Fruit fly (Drosophila melanogaster) whole organism, embryonic: ENCODE data around the gene CG12974.
A peak's percentile ranks its signal among the peaks of the same experiment; 100 is the strongest.

Source experiments
- Bgb ChIP-seq: fragments of 200-800 bp; sonication (Bioruptor generic); IDR thresholded peaks from 2 replicates; pipeline ENCODE4 v1.3.6; 2022; ENCODE audit warnings: missing biosample characterization, missing genetic modification characterization; ENCODE audit not compliant: partially characterized antibody
- CG10274 ChIP-seq: fragments of 200-800 bp; sonication (Bioruptor generic); optimal IDR thresholded peaks from 3 replicates; lab custom pipeline; 2017; ENCODE audit warnings: missing biosample characterization, mild to moderate bottlenecking, missing genetic modification characterization
- CG10979 ChIP-seq: fragments of 200-800 bp; sonication (Bioruptor generic); optimal IDR thresholded peaks from 2 replicates; lab custom pipeline; 2018; ENCODE audit warnings: missing biosample characterization, mild to moderate bottlenecking, missing genetic modification characterization, moderate library complexity
- CG12769 ChIP-seq: fragments of 200-800 bp; sonication (Bioruptor generic); optimal IDR thresholded peaks from 2 replicates; lab custom pipeline; 2019; ENCODE audit warnings: missing biosample characterization, mild to moderate bottlenecking, missing genetic modification characterization, moderate library complexity
- CG13424 ChIP-seq: fragments of 200-800 bp; sonication (Bioruptor generic); optimal IDR thresholded peaks from 2 replicates; lab custom pipeline; 2019; ENCODE audit warnings: missing biosample characterization, mild to moderate bottlenecking, missing genetic modification characterization, moderate library complexity
- CG14014 ChIP-seq: fragments of 200-800 bp; sonication (Bioruptor generic); IDR thresholded peaks from 2 replicates; pipeline ENCODE4 v1.3.6; 2022; ENCODE audit warnings: missing biosample characterization, missing genetic modification characterization
- CG18599 ChIP-seq: fragments of 200-800 bp; sonication (Bioruptor generic); optimal IDR thresholded peaks from 3 replicates; lab custom pipeline; 2017; ENCODE audit warnings: missing biosample characterization, missing genetic modification characterization, mild to moderate bottlenecking, moderate library complexity, missing genetic modification reagents
- CG18764 ChIP-seq: fragments of 200-800 bp; sonication (Bioruptor generic); optimal IDR thresholded peaks from 3 replicates; lab custom pipeline; 2016; ENCODE audit warnings: missing biosample characterization, missing genetic modification characterization
- CG2120 ChIP-seq: fragments of 200-800 bp; sonication (Bioruptor generic); optimal IDR thresholded peaks from 3 replicates; lab custom pipeline; 2016; ENCODE audit warnings: missing biosample characterization, missing genetic modification characterization
- CG30403 ChIP-seq: fragments of 200-800 bp; sonication (Bioruptor generic); optimal IDR thresholded peaks from 3 replicates; lab custom pipeline; 2016; ENCODE audit warnings: missing biosample characterization, missing genetic modification characterization
- CG3281 ChIP-seq: fragments of 200-800 bp; sonication (Bioruptor generic); optimal IDR thresholded peaks from 3 replicates; lab custom pipeline; 2017; ENCODE audit warnings: missing biosample characterization, mild to moderate bottlenecking, missing genetic modification characterization
- CG7839 ChIP-seq: fragments of 200-800 bp; sonication (Bioruptor generic); optimal IDR thresholded peaks from 3 replicates; lab custom pipeline; 2018; ENCODE audit warnings: missing biosample characterization, mild to moderate bottlenecking, missing genetic modification characterization, moderate library complexity
- CG7963 ChIP-seq: fragments of 200-800 bp; sonication (Bioruptor generic); IDR thresholded peaks from 3 replicates; pipeline ENCODE4 v1.3.6; 2022; ENCODE audit warnings: missing biosample characterization, missing genetic modification characterization; ENCODE audit not compliant: partially characterized antibody
- CG8290 ChIP-seq, 3 experiments: fragments of 200-800 bp; sonication (Bioruptor generic); optimal IDR thresholded peaks; 2 replicates each; lab custom pipeline; 2016 to 2019; ENCODE audit warnings: missing biosample characterization in 3 of 3, missing genetic modification characterization in 3 of 3, mild to moderate bottlenecking in 2 of 3, moderate library complexity in 1 of 3
- CG9817 ChIP-seq: fragments of 200-800 bp; sonication (Bioruptor generic); optimal IDR thresholded peaks from 2 replicates; lab custom pipeline; 2018; ENCODE audit warnings: missing biosample characterization, mild to moderate bottlenecking, missing genetic modification characterization, moderate library complexity
- CoRest ChIP-seq: fragments of 200-800 bp; sonication (Bioruptor generic); optimal IDR thresholded peaks from 3 replicates; lab custom pipeline; 2018; ENCODE audit warnings: missing biosample characterization, mild to moderate bottlenecking, missing genetic modification characterization, moderate library complexity
- D19B ChIP-seq: fragments of 200-800 bp; sonication (Bioruptor generic); optimal IDR thresholded peaks from 2 replicates; lab custom pipeline; 2017; ENCODE audit warnings: missing biosample characterization, mild to moderate bottlenecking, missing genetic modification characterization
- Ets65A ChIP-seq: fragments of 200-800 bp; sonication (Bioruptor generic); peaks from one replicate; lab custom pipeline; 2016; ENCODE audit warnings: missing biosample characterization, missing genetic modification characterization
- Fer3 ChIP-seq: fragments of 200-800 bp; sonication (Bioruptor generic); optimal IDR thresholded peaks from 2 replicates; lab custom pipeline; 2018; ENCODE audit warnings: missing biosample characterization, mild to moderate bottlenecking, missing genetic modification characterization, moderate library complexity
- Gug ChIP-seq: fragments of 200-800 bp; sonication (Bioruptor generic); IDR thresholded peaks from 4 replicates; pipeline ENCODE4 v1.3.6; 2022; ENCODE audit warnings: missing biosample characterization, missing genetic modification characterization
- HLH4C ChIP-seq: fragments of 200-800 bp; sonication (Bioruptor generic); IDR thresholded peaks from 3 replicates; pipeline ENCODE4 v1.3.6; 2022; ENCODE audit warnings: missing biosample characterization, missing genetic modification characterization; ENCODE audit not compliant: partially characterized antibody
- HLH54F ChIP-seq: fragments of 200-800 bp; sonication (Bioruptor generic); optimal IDR thresholded peaks from 3 replicates; lab custom pipeline; 2016; ENCODE audit warnings: missing biosample characterization, missing genetic modification characterization
- Hsf ChIP-seq: fragments of 200-800 bp; sonication (Bioruptor generic); optimal IDR thresholded peaks from 3 replicates; lab custom pipeline; 2016; ENCODE audit warnings: missing biosample characterization, missing genetic modification characterization
- Jarid2 ChIP-seq: fragments of 200-800 bp; sonication (Bioruptor generic); optimal IDR thresholded peaks from 3 replicates; lab custom pipeline; 2017; ENCODE audit warnings: mild to moderate bottlenecking, missing biosample characterization, missing genetic modification reagents, missing genetic modification characterization
- Med ChIP-seq: fragments of 200-800 bp; sonication (Bioruptor generic); peaks from one replicate; lab custom pipeline; 2016; ENCODE audit warnings: missing biosample characterization, missing genetic modification characterization, mild to moderate bottlenecking, inconsistent platforms, moderate library complexity
- Meics ChIP-seq: fragments of 200-800 bp; sonication (Bioruptor generic); optimal IDR thresholded peaks from 2 replicates; lab custom pipeline; 2017; ENCODE audit warnings: missing biosample characterization, mild to moderate bottlenecking, missing genetic modification characterization
- Myb ChIP-seq: fragments of 200-800 bp; sonication (Bioruptor generic); optimal IDR thresholded peaks from 2 replicates; lab custom pipeline; 2016; ENCODE audit warnings: missing biosample characterization, missing genetic modification characterization
- Opbp ChIP-seq: fragments of 200-800 bp; sonication (Bioruptor generic); IDR thresholded peaks from 3 replicates; pipeline ENCODE4 v1.3.6; 2022; ENCODE audit warnings: missing biosample characterization, missing genetic modification characterization; ENCODE audit not compliant: partially characterized antibody
- Scr ChIP-seq: fragments of 200-800 bp; sonication (Bioruptor generic); IDR thresholded peaks from 2 replicates; pipeline ENCODE4 v1.3.6; 2022; ENCODE audit warnings: missing biosample characterization, missing genetic modification characterization; ENCODE audit not compliant: partially characterized antibody
- Sox102F ChIP-seq: fragments of 200-800 bp; sonication (Bioruptor generic); optimal IDR thresholded peaks from 2 replicates; lab custom pipeline; 2018; ENCODE audit warnings: missing biosample characterization, mild to moderate bottlenecking, missing genetic modification characterization, moderate library complexity
- bbx ChIP-seq: fragments of 200-800 bp; sonication (Bioruptor generic); IDR thresholded peaks from 2 replicates; pipeline ENCODE4 v1.3.6; 2022; ENCODE audit warnings: missing biosample characterization, missing genetic modification characterization; ENCODE audit not compliant: partially characterized antibody
- fru ChIP-seq: fragments of >200 bp; optimal IDR thresholded peaks from 2 replicates; lab custom pipeline; 2017
- fu2 ChIP-seq: fragments of 200-800 bp; sonication (Bioruptor generic); optimal IDR thresholded peaks from 2 replicates; lab custom pipeline; 2016; ENCODE audit warnings: missing biosample characterization, missing genetic modification characterization
- gem ChIP-seq: fragments of 200-800 bp; sonication (Bioruptor generic); optimal IDR thresholded peaks from 2 replicates; lab custom pipeline; 2019; ENCODE audit warnings: missing biosample characterization, mild to moderate bottlenecking, missing genetic modification characterization, moderate library complexity
- jigr1 ChIP-seq: fragments of 200-800 bp; sonication (Bioruptor generic); IDR thresholded peaks from 3 replicates; pipeline ENCODE4 v1.3.6; 2022; ENCODE audit warnings: missing biosample characterization, missing genetic modification characterization
- kay ChIP-seq: fragments of 200-800 bp; sonication (Bioruptor generic); optimal IDR thresholded peaks from 2 replicates; lab custom pipeline; 2016; ENCODE audit warnings: missing biosample characterization, missing genetic modification characterization
- lab ChIP-seq: fragments of 200-800 bp; sonication (Bioruptor generic); optimal IDR thresholded peaks from 3 replicates; lab custom pipeline; 2017; ENCODE audit warnings: missing biosample characterization, missing genetic modification characterization, mild to moderate bottlenecking, moderate library complexity, missing genetic modification reagents
- lilli ChIP-seq: fragments of 200-800 bp; sonication (Bioruptor generic); optimal IDR thresholded peaks from 3 replicates; lab custom pipeline; 2016; ENCODE audit warnings: missing biosample characterization, missing genetic modification characterization
- lola ChIP-seq, 3 experiments: fragments of >200 bp in 2 of 3; fragments of 200-800 bp in 1 of 3; sonication (Bioruptor generic) in 1 of 3; optimal IDR thresholded peaks; 2 replicates each; lab custom pipeline; 2017 to 2019; ENCODE audit warnings: missing biosample characterization in 3 of 3, missing genetic modification characterization in 3 of 3, mild to moderate bottlenecking in 1 of 3, moderate library complexity in 1 of 3
- nerfin-2 ChIP-seq: fragments of 200-800 bp; sonication (Bioruptor generic); IDR thresholded peaks from 2 replicates; pipeline ENCODE4 v1.3.6; 2022; ENCODE audit warnings: missing biosample characterization, missing genetic modification characterization; ENCODE audit not compliant: partially characterized antibody
- org-1 ChIP-seq: fragments of 200-800 bp; sonication (Bioruptor generic); optimal IDR thresholded peaks from 2 replicates; lab custom pipeline; 2017; ENCODE audit warnings: missing biosample characterization, missing genetic modification characterization
- row ChIP-seq: fragments of 200-800 bp; sonication (Bioruptor generic); IDR thresholded peaks from 3 replicates; pipeline ENCODE4 v1.3.6; 2022; ENCODE audit warnings: missing biosample characterization, missing genetic modification characterization
- sob ChIP-seq: fragments of 200-800 bp; sonication (Bioruptor generic); IDR thresholded peaks from 2 replicates; pipeline ENCODE4 v1.3.6; 2022; ENCODE audit warnings: missing biosample characterization, missing genetic modification characterization
- tna ChIP-seq: fragments of 200-800 bp; sonication (Bioruptor generic); IDR thresholded peaks from 2 replicates; pipeline ENCODE4 v1.3.6; 2022; ENCODE audit warnings: missing biosample characterization, missing genetic modification characterization; ENCODE audit not compliant: partially characterized antibody
- unpg ChIP-seq: fragments of 200-800 bp; sonication (Bioruptor generic); optimal IDR thresholded peaks from 3 replicates; lab custom pipeline; 2018; ENCODE audit warnings: missing biosample characterization, mild to moderate bottlenecking, missing genetic modification characterization, moderate library complexity
- usp ChIP-seq: fragments of >200 bp; optimal IDR thresholded peaks from 2 replicates; lab custom pipeline; 2017; ENCODE audit warnings: missing biosample characterization, missing genetic modification characterization

CG12974 gene

dm6 chr3L:21242958-21243357 is 42.8 kb downstream of the CG12974 start:
- TF ChIP-seq kay (no peak), Scr (GFP tag; lab: Robert Waterston, UW) (0 out of 2 replicates have a peak, but pooled peaks have one; percentile 16), HLH4C (GFP tag; lab: Robert Waterston, UW) (peak; percentile 65), CG14014 (GFP tag; lab: Robert Waterston, UW) (no peak), tna (GFP tag; lab: Robert Waterston, UW) (peak; percentile 55; the same call in 1 of the 2 replicates), Opbp (0 out of 3 replicates have a peak, but pooled peaks have one; percentile 25), Myb (no peak), bbx (GFP tag; lab: Robert Waterston, UW) (peak; percentile 34), nerfin-2 (GFP tag; lab: Robert Waterston, UW) (peak; percentile 33; the same call in 1 of the 2 replicates), CG7963 (GFP tag; lab: Robert Waterston, UW) (0 out of 3 replicates have a peak, but pooled peaks have one; percentile 38), Ets65A (GFP tag; lab: Kevin White, UChicago) (peak; percentile 93), Med (peak; percentile 10), Bgb (GFP tag; lab: Robert Waterston, UW) (peak; percentile 38; the same call in 1 of the 2 replicates)

dm6 chr3L:21241447-21241983 is 44.2 kb downstream of the CG12974 start:
- TF ChIP-seq CG10979 = no peak
- peak; percentile 4 for TF ChIP-seq CG9817 (tag; lab: Kevin White, UChicago)
- no peak for TF ChIP-seq fu2 (GFP tag; lab: Kevin White, UChicago)
- TF ChIP-seq kay = no peak
- TF ChIP-seq unpg (GFP tag; lab: Kevin White, UChicago) = peak; percentile 9
- no peak for TF ChIP-seq lola (GFP tag; optimal IDR thresholded peaks at IDR 0.05; lab: Kevin White, UChicago)
- TF ChIP-seq CG12769 (tag; lab: Kevin White, UChicago) = peak; percentile 47
- TF ChIP-seq CG8290 (GFP tag; optimal IDR thresholded peaks at IDR 0.05; lab: Kevin White, UChicago) = no peak
- peak in 1 of 2 experiments; percentile 22 for TF ChIP-seq CG8290 (tag; optimal IDR thresholded peaks at IDR 0.05; lab: Kevin White, UChicago)
- TF ChIP-seq CG18764 (GFP tag; lab: Kevin White, UChicago) = no peak
- no peak for TF ChIP-seq fru (lab: Kevin White, UChicago)
- peak; percentile 11 for TF ChIP-seq CoRest (tag; lab: Kevin White, UChicago)
- TF ChIP-seq lab = peak; percentile 13
- peak; percentile 20 for TF ChIP-seq CG10274 (GFP tag; lab: Kevin White, UChicago)
- no peak for TF ChIP-seq usp (GFP tag; lab: Kevin White, UChicago)
- peak; percentile 25 for TF ChIP-seq Meics (GFP tag; lab: Kevin White, UChicago)
- TF ChIP-seq CG18599 (GFP tag; lab: Kevin White, UChicago) = peak; percentile 28
- peak; percentile 1 for TF ChIP-seq Sox102F (GFP tag; lab: Kevin White, UChicago)
- peak; percentile 29 for TF ChIP-seq CG13424 (tag; lab: Kevin White, UChicago)
- TF ChIP-seq Hsf (GFP tag; lab: Kevin White, UChicago) = no peak
- peak; percentile 11 for TF ChIP-seq lilli (GFP tag; lab: Kevin White, UChicago)
- TF ChIP-seq sob (GFP tag; lab: Robert Waterston, UW) = no peak
- peak; percentile 4 for TF ChIP-seq Fer3 (tag; lab: Kevin White, UChicago)
- TF ChIP-seq jigr1 (GFP tag; lab: Robert Waterston, UW) = no peak
- TF ChIP-seq org-1 (GFP tag; lab: Kevin White, UChicago) = peak; percentile 16
- no peak for TF ChIP-seq CG14014 (GFP tag; lab: Robert Waterston, UW)
- peak; percentile 33 for TF ChIP-seq CG7839 (tag; lab: Kevin White, UChicago)
- peak; percentile 17 for TF ChIP-seq CG3281 (GFP tag; lab: Kevin White, UChicago)
- peak; percentile 22 for TF ChIP-seq CG30403
- peak; percentile 7 for TF ChIP-seq Jarid2 (GFP tag; lab: Kevin White, UChicago)
- peak; percentile 40 for TF ChIP-seq gem (tag; lab: Kevin White, UChicago)
- TF ChIP-seq Gug (GFP tag; lab: Robert Waterston, UW) = 0 out of 4 replicates have a peak, but pooled peaks have one; percentile 1
- TF ChIP-seq row (GFP tag; lab: Robert Waterston, UW) = peak; percentile 42; the same call in 2 of the 3 replicates
- TF ChIP-seq CG2120 = peak; percentile 20
- TF ChIP-seq D19B = peak; percentile 48
- TF ChIP-seq HLH54F = no peak
